Fruit fly (Drosophila melanogaster): ENCODE data around the gene CG32100.

CG32100 gene

DNA sequence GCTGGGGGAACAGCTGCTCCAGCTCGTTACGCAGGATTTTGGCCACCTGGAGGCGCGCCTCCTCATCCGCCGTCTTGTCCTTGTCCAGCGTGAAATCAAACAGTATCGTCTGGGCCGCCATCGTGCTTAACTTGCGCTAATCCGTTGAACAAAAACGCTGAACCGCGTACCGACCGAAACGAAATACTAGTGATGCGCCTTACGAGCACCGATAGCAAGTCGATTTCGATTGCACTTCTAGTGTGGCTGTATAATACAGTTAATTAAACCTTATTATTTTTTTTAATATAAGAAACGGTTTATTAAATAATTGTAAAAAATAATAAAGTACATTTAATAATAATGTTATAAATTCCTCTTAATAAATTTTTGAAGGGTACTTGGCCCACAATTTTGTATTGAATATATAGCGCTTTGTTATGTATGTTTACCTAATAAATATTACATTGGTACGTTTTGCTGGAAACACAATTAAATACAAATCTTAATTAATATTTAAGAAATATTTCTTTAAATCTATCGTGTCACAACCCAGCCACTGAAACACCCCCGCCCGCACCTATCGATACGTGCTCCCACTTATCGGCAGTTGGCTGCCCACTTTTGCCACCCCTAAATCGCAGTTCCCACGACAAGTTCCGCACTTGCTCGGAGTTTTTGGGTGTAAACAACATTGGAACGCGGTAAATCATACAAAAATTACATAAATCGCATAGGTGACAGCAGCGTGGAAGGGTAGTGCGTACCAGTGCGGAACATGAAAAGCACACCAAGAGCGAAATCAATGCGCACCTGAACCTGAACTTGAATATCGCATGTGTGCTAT, 9.9 kb downstream of the CG32100 start, which contains the start of the genes Sms and INPP5E (continued):
- TF ChIP-seq CG5245 (GFP tag; optimal IDR thresholded peaks at IDR 0.05) (no peak), Doc2 (GFP tag; IDR thresholded peaks at IDR 0.05) (no peak), Dad (GFP tag; optimal IDR thresholded peaks at IDR 0.05) (no peak), gem (tag; optimal IDR thresholded peaks at IDR 0.05) (peak; percentile 76), NC2α (GFP tag; optimal IDR thresholded peaks at IDR 0.05) (no peak), Mad (GFP tag; optimal IDR thresholded peaks at IDR 0.05) (no peak), pan (optimal IDR thresholded peaks at IDR 0.05) (no peak), pan (GFP tag; optimal IDR thresholded peaks at IDR 0.05 in 1 of 2, IDR thresholded peaks at IDR 0.05 in 1 of 2) (no peak), sd (tag; optimal IDR thresholded peaks at IDR 0.05) (no peak), CG3847 (GFP tag; IDR thresholded peaks at IDR 0.05) (peak; percentile 62; the same call in 1 of the 2 replicates), pros (GFP tag; optimal IDR thresholded peaks at IDR 0.05) (no peak), CG6791 (GFP tag; IDR thresholded peaks at IDR 0.05; ENCODE audit: partially characterized antibody) (peak; percentile 89), CG32772 (GFP tag; IDR thresholded peaks at IDR 0.05) (peak; percentile 44; the same call in 1 of the 2 replicates), CTCF (GFP tag; optimal IDR thresholded peaks at IDR 0.05) (no peak), CG12155 (GFP tag; optimal IDR thresholded peaks at IDR 0.05) (peak; percentile 43), gt (GFP tag; IDR thresholded peaks at IDR 0.05) (no peak), CG6854 (GFP tag; optimal IDR thresholded peaks at IDR 0.05) (no peak), CG14014 (GFP tag; IDR thresholded peaks at IDR 0.05) (peak; percentile 51; the same call in 1 of the 2 replicates), CG4282 (GFP tag; optimal IDR thresholded peaks at IDR 0.05) (no peak), CG17361 (GFP tag; IDR thresholded peaks at IDR 0.05) (peak; percentile 84), Gsc (GFP tag; IDR thresholded peaks at IDR 0.05) (no peak), Hand (GFP tag; optimal IDR thresholded peaks at IDR 0.05) (no peak), lilli (GFP tag; optimal IDR thresholded peaks at IDR 0.05) (peak; percentile 40), chinmo (GFP tag; IDR thresholded peaks at IDR 0.05; ENCODE audit: partially characterized antibody) (peak; percentile 66; the same call in 2 of the 4 replicates), B-H2 (GFP tag; optimal IDR thresholded peaks at IDR 0.05) (no peak), Usf (GFP tag; optimal IDR thresholded peaks at IDR 0.05) (peak; percentile 17), exex (tag; optimal IDR thresholded peaks at IDR 0.05) (no peak), CG8388 (GFP tag; optimal IDR thresholded peaks at IDR 0.05) (peak; percentile 17), Dbx (GFP tag; IDR thresholded peaks at IDR 0.05) (peak; percentile 71; the same call in 2 of the 3 replicates), Oaz (GFP tag; IDR thresholded peaks at IDR 0.05) (no peak), Atf-2 (GFP tag; optimal IDR thresholded peaks at IDR 0.05) (no peak), prd (optimal IDR thresholded peaks at IDR 0.05) (no peak), prd (GFP tag; IDR thresholded peaks at IDR 0.05) (peak; percentile 63; the same call in 1 of the 3 replicates), toy (GFP tag; IDR thresholded peaks at IDR 0.05) (no peak), CG31365 (tag; optimal IDR thresholded peaks at IDR 0.05) (no peak), Sox100B (GFP tag; optimal IDR thresholded peaks at IDR 0.05) (peak; percentile 65), H2.0 (GFP tag; IDR thresholded peaks at IDR 0.05) (0 out of 2 replicates have a peak, but pooled peaks have one; percentile 27), CG10565 (GFP tag; optimal IDR thresholded peaks at IDR 0.05) (no peak), cg (GFP tag; optimal IDR thresholded peaks at IDR 0.05) (no peak), amos (GFP tag; IDR thresholded peaks at IDR 0.05; ENCODE audit: partially characterized antibody) (peak; percentile 93), org-1 (GFP tag; optimal IDR thresholded peaks at IDR 0.05) (no peak), CG17186 (GFP tag; optimal IDR thresholded peaks at IDR 0.05) (no peak), Lhr (GFP tag; optimal IDR thresholded peaks at IDR 0.05) (peak; percentile 30), da (GFP tag; optimal IDR thresholded peaks at IDR 0.05) (no peak), bowl (GFP tag; IDR thresholded peaks at IDR 0.05) (no peak), sens (GFP tag) (peak; percentile 46), maf-S (GFP tag; optimal IDR thresholded peaks at IDR 0.05) (no peak), lmd (GFP tag; IDR thresholded peaks at IDR 0.05) (peak; percentile 55), wdn (GFP tag; IDR thresholded peaks at IDR 0.05) (0 out of 2 replicates have a peak, but pooled peaks have one; percentile 42), Poxn (GFP tag; IDR thresholded peaks at IDR 0.05) (peak; percentile 32; the same call in 1 of the 2 replicates), ems (GFP tag; optimal IDR thresholded peaks at IDR 0.05) (no peak)

Measured in whole organism, embryonic.